Worm (Caenorhabditis elegans): ENCODE results near the gene fis-1.

- TF ChIP-seq ama-1 (optimal IDR thresholded peaks at IDR 0.05) (no peak), sma-9 (GFP tag; optimal IDR thresholded peaks at IDR 0.05) (no peak), sma-9 (tag; optimal IDR thresholded peaks at IDR 0.05) (no peak), unc-39 (tag; optimal IDR thresholded peaks at IDR 0.05) (no peak)
These were observed 2.1 kb upstream of the fis-1 start, which contains the start of gene F41G3.21 for ce11 chrII:6752850-6753249.
